Worm (Caenorhabditis elegans): ENCODE data around the gene txt-11.
A peak's percentile ranks its signal among the peaks of the same experiment; 100 is the strongest.
"Not testable (repeated sequence)": the region's sequence is repeated elsewhere in the genome, so short reads cannot be mapped to it uniquely, and the experiment has no call there.

The txt-11 gene

ce11 chrV:3391005-3391404 is 22.1 kb upstream of the txt-11 start (continued):
- TF ChIP-seq hpl-2 (GFP tag; optimal IDR thresholded peaks at IDR 0.05) (peak; percentile 64), dsc-1 (tag; optimal IDR thresholded peaks at IDR 0.05) (peak; percentile 17), lsy-2 (tag; optimal IDR thresholded peaks at IDR 0.05) (peak; percentile 68 to 88), xbp-1 (tag; optimal IDR thresholded peaks at IDR 0.05) (peak; percentile 50), nhr-237 (tag; optimal IDR thresholded peaks at IDR 0.05) (peak; percentile 67), nhr-12 (tag; optimal IDR thresholded peaks at IDR 0.05) (no peak), elt-3 (tag; optimal IDR thresholded peaks at IDR 0.05) (peak in 3 of 6 experiments; percentile 5 to 87 (median 84)), unc-62 (GFP tag; optimal IDR thresholded peaks at IDR 0.05) (no peak), mep-1 (tag; optimal IDR thresholded peaks at IDR 0.05) (peak; percentile 91), aly-2 (tag; optimal IDR thresholded peaks at IDR 0.05) (no peak), sox-4 (tag; optimal IDR thresholded peaks at IDR 0.05) (no peak), lir-3 (tag; optimal IDR thresholded peaks at IDR 0.05; ENCODE audit: poor library complexity) (peak; percentile 19), unc-86 (tag; optimal IDR thresholded peaks at IDR 0.05) (peak; percentile 16), irx-1 (tag; optimal IDR thresholded peaks at IDR 0.05) (peak; percentile 55), nhr-11 (tag; optimal IDR thresholded peaks at IDR 0.05) (no peak), lin-15B (tag; optimal IDR thresholded peaks at IDR 0.05) (no peak), lin-14 (GFP tag; optimal IDR thresholded peaks at IDR 0.05) (peak; percentile 99), unc-30 (tag; optimal IDR thresholded peaks at IDR 0.05) (no peak), mef-2 (tag; optimal IDR thresholded peaks at IDR 0.05) (no peak)

ce11 chrV:3394065-3394464 is 19.0 kb upstream of the txt-11 start:
- TF ChIP-seq elt-2 (tag; optimal IDR thresholded peaks at IDR 0.05) (no peak), snpc-4 (tag; optimal IDR thresholded peaks at IDR 0.05) (no peak), lin-39 (tag; optimal IDR thresholded peaks at IDR 0.05) (no peak), efl-1 (optimal IDR thresholded peaks at IDR 0.05) (no peak), efl-1 (GFP tag; optimal IDR thresholded peaks at IDR 0.05 in 1 of 2) (peak in 1 of 2 experiments; percentile 62)

ce11 chrV:3394694-3395240 is 18.3 kb upstream of the txt-11 start, which contains the start of gene T20D4.15:
Gene T20D4.15 (minus strand): TSS chrV:3394744.
- no peak for TF ChIP-seq swsn-7 (tag; optimal IDR thresholded peaks at IDR 0.05)
- no peak for TF ChIP-seq elt-2 (tag; optimal IDR thresholded peaks at IDR 0.05)
- no peak for TF ChIP-seq egl-27 (tag; optimal IDR thresholded peaks at IDR 0.05)
- no peak for TF ChIP-seq F16B12.6 (tag; optimal IDR thresholded peaks at IDR 0.05)
- no peak for TF ChIP-seq snu-23 (GFP tag; optimal IDR thresholded peaks at IDR 0.05)
- no peak for TF ChIP-seq sox-4 (tag; optimal IDR thresholded peaks at IDR 0.05)
- TF ChIP-seq sup-37 (GFP tag; optimal IDR thresholded peaks at IDR 0.05) = no peak
- no peak for TF ChIP-seq mdl-1 (tag; optimal IDR thresholded peaks at IDR 0.05)
- no peak for TF ChIP-seq unc-130 (tag; optimal IDR thresholded peaks at IDR 0.05)
- TF ChIP-seq ceh-8 (GFP tag; optimal IDR thresholded peaks at IDR 0.05) = no peak
- TF ChIP-seq irx-1 (tag; optimal IDR thresholded peaks at IDR 0.05) = no peak
- TF ChIP-seq ces-1 (GFP tag; optimal IDR thresholded peaks at IDR 0.05) = no peak

- TF ChIP-seq nhr-19 (GFP tag; conservative IDR thresholded peaks at IDR 0.05); fkh-4 (tag; optimal IDR thresholded peaks at IDR 0.05; ENCODE audit: borderline replicate concordance); unc-86 (tag; optimal IDR thresholded peaks at IDR 0.05): not testable (repeated sequence)
These were observed 16.3 kb upstream of the txt-11 start, which contains the start of gene T20D4.12 for ce11 chrV:3396765-3397164. Gene T20D4.12 (plus strand): TSS chrV:3397065.

- TF ChIP-seq snu-23 (GFP tag; optimal IDR thresholded peaks at IDR 0.05) = no peak
- no peak for TF ChIP-seq unc-98 (GFP tag; IDR thresholded peaks at IDR 0.05)
- TF ChIP-seq ceh-63 (GFP tag; optimal IDR thresholded peaks at IDR 0.05) = no peak
- no peak for TF ChIP-seq isw-1 (GFP tag; IDR thresholded peaks at IDR 0.05)
- TF ChIP-seq aha-1 (tag; optimal IDR thresholded peaks at IDR 0.05) = no peak
- TF ChIP-seq mab-9 (GFP tag; IDR thresholded peaks at IDR 0.05) = no peak
- no peak for TF ChIP-seq ceh-88 (GFP tag; IDR thresholded peaks at IDR 0.05)
- TF ChIP-seq nhr-90 (tag; optimal IDR thresholded peaks at IDR 0.05; ENCODE audit: poor library complexity) = no peak
- TF ChIP-seq elt-2 (tag; optimal IDR thresholded peaks at IDR 0.05) = no peak
- TF ChIP-seq nhr-11 (tag; optimal IDR thresholded peaks at IDR 0.05) = no peak
- no peak for TF ChIP-seq snpc-4 (tag; optimal IDR thresholded peaks at IDR 0.05)
These were observed 14.8 kb upstream of the txt-11 start, which contains the start of gene T20D4.11 for ce11 chrV:3398314-3398713. Gene T20D4.11 (plus strand): TSS chrV:3398690.

Data from whole organism, L1 larva.